Fruit fly (Drosophila melanogaster): Measurements from ENCODE around the gene RpL34a.
A peak's percentile ranks its signal among the peaks of the same experiment; 100 is the strongest.

Gene RpL34a

DNA sequence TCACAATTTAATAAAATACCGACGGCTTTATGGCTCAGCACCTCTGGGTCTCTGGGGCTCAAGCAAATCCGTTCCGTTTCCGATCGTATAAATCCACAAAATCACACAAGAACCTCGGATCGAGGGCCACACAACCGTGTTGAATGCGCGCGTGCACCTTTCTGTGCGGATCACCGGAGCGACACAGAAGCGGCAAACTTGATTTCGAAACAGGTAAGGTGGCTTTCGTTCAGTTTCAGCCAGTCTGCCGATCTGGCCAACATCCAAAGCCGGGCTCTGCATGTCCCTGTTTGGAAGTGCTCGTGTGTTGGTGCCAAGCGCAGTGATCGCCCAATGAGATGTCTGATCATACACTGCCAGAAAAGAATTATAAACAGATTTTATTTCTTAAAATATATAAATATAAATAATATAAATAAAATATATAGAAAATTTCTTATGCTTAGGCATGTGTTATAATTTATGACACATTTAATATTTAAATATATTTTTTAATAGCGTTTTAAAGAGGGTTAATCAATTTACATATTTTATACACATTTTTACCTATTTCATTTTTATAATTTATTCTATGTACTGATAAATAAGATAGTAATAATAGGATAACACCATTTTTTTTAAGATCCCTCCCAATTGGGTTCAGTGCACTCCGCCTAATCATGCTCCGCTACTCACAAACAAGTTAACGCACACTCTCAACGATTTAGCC, 39.6 kb upstream of the RpL34a start, which contains the start of gene dysf (continued):
- TF ChIP-seq klu (GFP tag; IDR thresholded peaks at IDR 0.05) (peak; percentile 18; the same call in 1 of the 2 replicates), CG7928 (GFP tag; optimal IDR thresholded peaks at IDR 0.05) (no peak), az2 (GFP tag; optimal IDR thresholded peaks at IDR 0.05) (peak; percentile 38), hkb (optimal IDR thresholded peaks at IDR 0.05) (no peak), hkb (GFP tag; IDR thresholded peaks at IDR 0.05) (no peak), CG15601 (tag; optimal IDR thresholded peaks at IDR 0.05) (peak; percentile 68), CG12219 (GFP tag; optimal IDR thresholded peaks at IDR 0.05) (no peak), tgo (GFP tag; IDR thresholded peaks at IDR 0.05) (peak; percentile 54), sens-2 (GFP tag; IDR thresholded peaks at IDR 0.05) (no peak), en (GFP tag; optimal IDR thresholded peaks at IDR 0.05) (no peak), CG3726 (GFP tag; IDR thresholded peaks at IDR 0.05) (no peak), Hr51 (GFP tag; optimal IDR thresholded peaks at IDR 0.05) (peak in 1 of 2 experiments; percentile 83), CG12769 (tag; optimal IDR thresholded peaks at IDR 0.05) (no peak), amos (GFP tag; IDR thresholded peaks at IDR 0.05; ENCODE audit: partially characterized antibody) (no peak), Deaf1 (tag; optimal IDR thresholded peaks at IDR 0.05) (peak; percentile 59), CG13123 (GFP tag; optimal IDR thresholded peaks at IDR 0.05) (no peak), HLH3B (GFP tag; IDR thresholded peaks at IDR 0.05) (peak; percentile 63), CG12236 (GFP tag; optimal IDR thresholded peaks at IDR 0.05) (no peak), CG10565 (GFP tag; optimal IDR thresholded peaks at IDR 0.05) (no peak), CG32532 (GFP tag; IDR thresholded peaks at IDR 0.05) (peak; percentile 56), gt (GFP tag; IDR thresholded peaks at IDR 0.05) (no peak), CG4404 (GFP tag; IDR thresholded peaks at IDR 0.05) (peak; percentile 50; the same call in 1 of the 2 replicates), Adf1 (GFP tag; IDR thresholded peaks at IDR 0.05) (no peak), CG6254 (GFP tag; optimal IDR thresholded peaks at IDR 0.05) (peak; percentile 34), repo (GFP tag; optimal IDR thresholded peaks at IDR 0.05) (no peak), onecut (GFP tag; IDR thresholded peaks at IDR 0.05) (no peak), trem (tag; optimal IDR thresholded peaks at IDR 0.05) (peak; percentile 59), nerfin-2 (GFP tag; IDR thresholded peaks at IDR 0.05; ENCODE audit: partially characterized antibody) (no peak), Atf-2 (GFP tag; optimal IDR thresholded peaks at IDR 0.05) (no peak), tna (GFP tag; IDR thresholded peaks at IDR 0.05; ENCODE audit: partially characterized antibody) (no peak), jigr1 (GFP tag; IDR thresholded peaks at IDR 0.05) (no peak), CG17612 (GFP tag; IDR thresholded peaks at IDR 0.05) (no peak), pan (optimal IDR thresholded peaks at IDR 0.05) (no peak), pan (GFP tag; optimal IDR thresholded peaks at IDR 0.05 in 1 of 2, IDR thresholded peaks at IDR 0.05 in 1 of 2) (peak in 1 of 2 experiments; percentile 50), salm (tag; optimal IDR thresholded peaks at IDR 0.05) (no peak), sr (GFP tag; IDR thresholded peaks at IDR 0.05) (no peak), CG10543 (GFP tag; optimal IDR thresholded peaks at IDR 0.05) (no peak), Dref (GFP tag; IDR thresholded peaks at IDR 0.05) (no peak), pnt (GFP tag; optimal IDR thresholded peaks at IDR 0.05) (no peak), Meics (GFP tag; optimal IDR thresholded peaks at IDR 0.05) (peak; percentile 77), CG5245 (GFP tag; optimal IDR thresholded peaks at IDR 0.05) (peak; percentile 28), ci (GFP tag; IDR thresholded peaks at IDR 0.05) (no peak), Med (GFP tag) (no peak), CG11085 (GFP tag; IDR thresholded peaks at IDR 0.05) (peak; percentile 18; the same call in 1 of the 2 replicates), Tbp (GFP tag; optimal IDR thresholded peaks at IDR 0.05) (no peak), CG6791 (GFP tag; IDR thresholded peaks at IDR 0.05; ENCODE audit: partially characterized antibody) (no peak), Dad (GFP tag; optimal IDR thresholded peaks at IDR 0.05) (no peak), yki (optimal IDR thresholded peaks at IDR 0.05) (no peak), NC2β (GFP tag; optimal IDR thresholded peaks at IDR 0.05) (no peak), Usf (GFP tag; optimal IDR thresholded peaks at IDR 0.05) (peak; percentile 43), CG14710 (tag; optimal IDR thresholded peaks at IDR 0.05) (peak; percentile 84), Spps (tag; optimal IDR thresholded peaks at IDR 0.05) (peak; percentile 54)
